Fruit fly (Drosophila melanogaster): Measurements from ENCODE around the gene CG17726.
A peak's percentile ranks its signal among the peaks of the same experiment; 100 is the strongest.

CG17726 gene

dm6 chr3R:11243057-11243740 lies 16.6 kb downstream of the CG17726 start (continued):
- no peak for TF ChIP-seq gcm (GFP tag; optimal IDR thresholded peaks at IDR 0.05)
- no peak for TF ChIP-seq pho (GFP tag; optimal IDR thresholded peaks at IDR 0.05)
- TF ChIP-seq eyg (GFP tag; optimal IDR thresholded peaks at IDR 0.05) = no peak
- TF ChIP-seq run (tag; optimal IDR thresholded peaks at IDR 0.05) = no peak
- no peak for TF ChIP-seq lmd (GFP tag; IDR thresholded peaks at IDR 0.05)
- no peak for TF ChIP-seq Fer2 (tag; optimal IDR thresholded peaks at IDR 0.05)
- no peak for TF ChIP-seq Dfd (GFP tag; optimal IDR thresholded peaks at IDR 0.05)
- no peak for TF ChIP-seq Oli (tag; optimal IDR thresholded peaks at IDR 0.05)
- no peak for TF ChIP-seq CG17612 (GFP tag; IDR thresholded peaks at IDR 0.05)
- TF ChIP-seq zfh1 (GFP tag; IDR thresholded peaks at IDR 0.05) = no peak
- TF ChIP-seq D19B (GFP tag; optimal IDR thresholded peaks at IDR 0.05) = no peak
- TF ChIP-seq Usf (GFP tag; optimal IDR thresholded peaks at IDR 0.05) = no peak
- TF ChIP-seq trh (GFP tag; optimal IDR thresholded peaks at IDR 0.05) = no peak
- TF ChIP-seq YL-1 (GFP tag; optimal IDR thresholded peaks at IDR 0.05) = no peak
- no peak for TF ChIP-seq hbn (GFP tag; IDR thresholded peaks at IDR 0.05; ENCODE audit: partially characterized antibody)
- no peak for TF ChIP-seq gsb-n (tag; optimal IDR thresholded peaks at IDR 0.05)
- no peak for TF ChIP-seq GATAe (GFP tag; conservative IDR thresholded peaks at IDR 0.05)
- TF ChIP-seq pb (GFP tag; optimal IDR thresholded peaks at IDR 0.05) = no peak
- no peak for TF ChIP-seq CG9817 (tag; optimal IDR thresholded peaks at IDR 0.05)
- no peak for TF ChIP-seq peb (GFP tag; IDR thresholded peaks at IDR 0.05)
- no peak for TF ChIP-seq CG15479 (GFP tag; optimal IDR thresholded peaks at IDR 0.05)
- TF ChIP-seq CG13123 (GFP tag; optimal IDR thresholded peaks at IDR 0.05) = no peak
- TF ChIP-seq CG4282 (GFP tag; optimal IDR thresholded peaks at IDR 0.05) = no peak
- TF ChIP-seq CG30020 (tag; optimal IDR thresholded peaks at IDR 0.05) = no peak
- TF ChIP-seq H2.0 (GFP tag; IDR thresholded peaks at IDR 0.05) = no peak
- TF ChIP-seq CG8944 (GFP tag; optimal IDR thresholded peaks at IDR 0.05) = no peak
- peak; percentile 55; the same call in 2 of the 3 replicates for TF ChIP-seq CG17361 (GFP tag; IDR thresholded peaks at IDR 0.05)
- no peak for TF ChIP-seq Lpt (GFP tag; optimal IDR thresholded peaks at IDR 0.05)
- no peak for TF ChIP-seq Awh (GFP tag; IDR thresholded peaks at IDR 0.05)
- TF ChIP-seq CG1233 (GFP tag; optimal IDR thresholded peaks at IDR 0.05) = peak; percentile 49
- no peak for TF ChIP-seq CG10543 (GFP tag; optimal IDR thresholded peaks at IDR 0.05)
- no peak for TF ChIP-seq az2 (GFP tag; optimal IDR thresholded peaks at IDR 0.05)
- TF ChIP-seq Antp (GFP tag; optimal IDR thresholded peaks at IDR 0.05) = no peak
- TF ChIP-seq CG9876 (GFP tag; optimal IDR thresholded peaks at IDR 0.05) = no peak
- TF ChIP-seq sqz (GFP tag; optimal IDR thresholded peaks at IDR 0.05) = no peak
- TF ChIP-seq CG32772 (GFP tag; IDR thresholded peaks at IDR 0.05) = no peak
- TF ChIP-seq CG11560 (tag; IDR thresholded peaks at IDR 0.05) = no peak
- TF ChIP-seq hb (GFP tag; IDR thresholded peaks at IDR 0.05; ENCODE audit: partially characterized antibody) = no peak
- TF ChIP-seq CG12104 (GFP tag; optimal IDR thresholded peaks at IDR 0.05) = peak; percentile 21
- no peak for TF ChIP-seq CG3847 (GFP tag; IDR thresholded peaks at IDR 0.05)
- TF ChIP-seq Sry-β (GFP tag; optimal IDR thresholded peaks at IDR 0.05) = no peak
- no peak for TF ChIP-seq CG14667 (GFP tag; IDR thresholded peaks at IDR 0.05)
- no peak for TF ChIP-seq CG7786 (GFP tag; optimal IDR thresholded peaks at IDR 0.05)
- peak; percentile 63 for TF ChIP-seq CG2712 (tag; optimal IDR thresholded peaks at IDR 0.05)
- no peak for TF ChIP-seq crc (GFP tag; optimal IDR thresholded peaks at IDR 0.05)
- peak; percentile 56 for TF ChIP-seq unpg (GFP tag; optimal IDR thresholded peaks at IDR 0.05)
- no peak for TF ChIP-seq bab2 (GFP tag; optimal IDR thresholded peaks at IDR 0.05)
- TF ChIP-seq zen2 (GFP tag; IDR thresholded peaks at IDR 0.05; ENCODE audit: partially characterized antibody) = no peak
- TF ChIP-seq CG9609 (GFP tag; optimal IDR thresholded peaks at IDR 0.05) = no peak
- TF ChIP-seq Meics (GFP tag; optimal IDR thresholded peaks at IDR 0.05) = peak; percentile 64
- no peak for TF ChIP-seq salm (tag; optimal IDR thresholded peaks at IDR 0.05)
- TF ChIP-seq Xrp1 (GFP tag; IDR thresholded peaks at IDR 0.05) = peak; percentile 64; the same call in 1 of the 2 replicates

Data from whole organism, embryonic.